Fruit fly (Drosophila melanogaster) whole organism, embryonic: ENCODE results near the gene Mtch.

Experiments
- Antp ChIP-seq: fragments of 200-800 bp; sonication (Bioruptor generic); optimal IDR thresholded peaks from 3 replicates; lab custom pipeline; 2016; ENCODE audit warnings: missing biosample characterization, missing genetic modification characterization
- Awh ChIP-seq: fragments of 200-800 bp; sonication (Bioruptor generic); IDR thresholded peaks from 2 replicates; pipeline ENCODE4, ENCODE4 v1.3.6; 2022; ENCODE audit warnings: missing biosample characterization, missing genetic modification characterization
- BEAF-32 ChIP-seq: fragments of 200-800 bp; sonication (Bioruptor generic); optimal IDR thresholded peaks from 3 replicates; lab custom pipeline; 2017; ENCODE audit warnings: missing biosample characterization, missing genetic modification characterization, mild to moderate bottlenecking, moderate library complexity, missing genetic modification reagents
- CG10431 ChIP-seq: fragments of 200-800 bp; sonication (Bioruptor generic); optimal IDR thresholded peaks from 3 replicates; lab custom pipeline; 2018; ENCODE audit warnings: missing biosample characterization, mild to moderate bottlenecking, missing genetic modification characterization
- CG11398 ChIP-seq: fragments of 200-800 bp; sonication (Bioruptor generic); optimal IDR thresholded peaks from 2 replicates; lab custom pipeline; 2016; ENCODE audit warnings: missing biosample characterization, missing genetic modification characterization
- CG12299 ChIP-seq: fragments of 200-800 bp; sonication (Bioruptor generic); optimal IDR thresholded peaks from 2 replicates; lab custom pipeline; 2018; ENCODE audit warnings: missing biosample characterization, mild to moderate bottlenecking, missing genetic modification characterization
- CG13287 ChIP-seq: fragments of 200-800 bp; sonication (Bioruptor generic); IDR thresholded peaks from 2 replicates; pipeline ENCODE4 v1.3.6; 2022; ENCODE audit warnings: missing biosample characterization, missing genetic modification characterization; ENCODE audit not compliant: partially characterized antibody
- CG13894 ChIP-seq: fragments of 200-800 bp; sonication (Bioruptor generic); optimal IDR thresholded peaks from 3 replicates; lab custom pipeline; 2018; ENCODE audit warnings: missing biosample characterization, mild to moderate bottlenecking, missing genetic modification characterization, moderate library complexity
- CG14710 ChIP-seq: fragments of 200-800 bp; sonication (Bioruptor generic); optimal IDR thresholded peaks from 3 replicates; lab custom pipeline; 2019; ENCODE audit warnings: missing biosample characterization, mild to moderate bottlenecking, missing genetic modification characterization, moderate library complexity
- CG14860 ChIP-seq: fragments of 200-800 bp; sonication (Bioruptor generic); IDR thresholded peaks from 3 replicates; pipeline ENCODE4 v1.3.6; 2022; ENCODE audit warnings: missing biosample characterization, missing genetic modification characterization; ENCODE audit not compliant: partially characterized antibody
- CG14965 ChIP-seq: fragments of 200-800 bp; sonication (Bioruptor generic); optimal IDR thresholded peaks from 2 replicates; lab custom pipeline; 2016; ENCODE audit warnings: missing biosample characterization, missing genetic modification characterization, borderline replicate concordance
- CG17359 ChIP-seq: fragments of 200-800 bp; sonication (Bioruptor generic); optimal IDR thresholded peaks from 3 replicates; lab custom pipeline; 2018; ENCODE audit warnings: missing biosample characterization, mild to moderate bottlenecking, missing genetic modification characterization, moderate library complexity
- CG17829 ChIP-seq: fragments of 200-800 bp; optimal IDR thresholded peaks from 2 replicates; lab custom pipeline; 2019; ENCODE audit warnings: missing biosample characterization, mild to moderate bottlenecking, missing genetic modification characterization, moderate library complexity
- CG18619 ChIP-seq: fragments of 200-800 bp; sonication (Bioruptor generic); optimal IDR thresholded peaks from 3 replicates; lab custom pipeline; 2017; ENCODE audit warnings: missing biosample characterization, mild to moderate bottlenecking, missing genetic modification characterization
- CG2120 ChIP-seq: fragments of 200-800 bp; sonication (Bioruptor generic); optimal IDR thresholded peaks from 3 replicates; lab custom pipeline; 2016; ENCODE audit warnings: missing biosample characterization, missing genetic modification characterization
- CG2199 ChIP-seq: fragments of 200-800 bp; sonication (Bioruptor generic); IDR thresholded peaks from 3 replicates; pipeline ENCODE4 v1.3.6; 2022; ENCODE audit warnings: missing biosample characterization, missing genetic modification characterization
- CG3065 ChIP-seq: fragments of 200-800 bp; sonication (Bioruptor generic); optimal IDR thresholded peaks from 2 replicates; lab custom pipeline; 2016; ENCODE audit warnings: missing biosample characterization, missing genetic modification characterization
- CG31388 ChIP-seq: fragments of 200-800 bp; sonication (Bioruptor generic); optimal IDR thresholded peaks from 2 replicates; lab custom pipeline; 2016; ENCODE audit warnings: missing biosample characterization, missing genetic modification characterization
- CG5953 ChIP-seq: fragments of 200-800 bp; sonication (Bioruptor generic); IDR thresholded peaks from 2 replicates; pipeline ENCODE4 v1.3.6; 2022; ENCODE audit warnings: missing biosample characterization, missing genetic modification characterization
- CG6813 ChIP-seq: fragments of 200-800 bp; sonication (Bioruptor generic); optimal IDR thresholded peaks from 2 replicates; lab custom pipeline; 2017; ENCODE audit warnings: missing biosample characterization, missing genetic modification characterization, mild to moderate bottlenecking, moderate library complexity, missing genetic modification reagents
- CG7372 ChIP-seq: fragments of 200-800 bp; sonication (Bioruptor generic); IDR thresholded peaks from 2 replicates; pipeline ENCODE4 v1.3.6; 2022; ENCODE audit warnings: missing biosample characterization, missing genetic modification characterization
- CG9932 ChIP-seq: fragments of 200-800 bp; sonication (Bioruptor generic); IDR thresholded peaks from 2 replicates; pipeline ENCODE4 v1.3.6; 2022; ENCODE audit warnings: missing biosample characterization, missing genetic modification characterization
- D ChIP-seq, 2 experiments: fragments of 200-800 bp in 1 of 2; fragments of >200 bp in 1 of 2; sonication (Bioruptor generic) in 1 of 2; optimal IDR thresholded peaks; 2 replicates in 1 of 2; 3 replicates in 1 of 2; lab custom pipeline; 2017; ENCODE audit warnings: mild to moderate bottlenecking in 1 of 2, missing biosample characterization in 1 of 2, missing genetic modification characterization in 1 of 2, missing genetic modification reagents in 1 of 2
- Dbx ChIP-seq: fragments of 200-800 bp; sonication (Bioruptor generic); IDR thresholded peaks from 3 replicates; pipeline ENCODE4 v1.3.6; 2022; ENCODE audit warnings: missing biosample characterization, missing genetic modification characterization
- Dll ChIP-seq: fragments of 200-800 bp; sonication (Bioruptor generic); IDR thresholded peaks from 4 replicates; pipeline ENCODE4 v1.3.6; 2022; ENCODE audit warnings: missing biosample characterization, missing genetic modification characterization; ENCODE audit not compliant: partially characterized antibody
- Dp ChIP-seq: fragments of 200-800 bp; sonication (Bioruptor generic); optimal IDR thresholded peaks from 2 replicates; lab custom pipeline; 2018; ENCODE audit warnings: missing biosample characterization, mild to moderate bottlenecking, missing genetic modification characterization, moderate library complexity
- E2f2 ChIP-seq: fragments of 200-800 bp; sonication (Bioruptor generic); IDR thresholded peaks from 2 replicates; pipeline ENCODE4 v1.3.6; 2022; ENCODE audit warnings: missing biosample characterization, missing genetic modification characterization
- H2.0 ChIP-seq: fragments of 200-800 bp; sonication (Bioruptor generic); IDR thresholded peaks from 2 replicates; pipeline ENCODE4 v1.3.6; 2022; ENCODE audit warnings: missing biosample characterization, missing genetic modification characterization
- HmgZ ChIP-seq: fragments of 200-800 bp; sonication (Bioruptor generic); optimal IDR thresholded peaks from 2 replicates; lab custom pipeline; 2018; ENCODE audit warnings: missing biosample characterization, mild to moderate bottlenecking, missing genetic modification characterization
- Hr3 ChIP-seq: fragments of 200-800 bp; sonication (Bioruptor generic); optimal IDR thresholded peaks from 3 replicates; lab custom pipeline; 2016; ENCODE audit warnings: missing biosample characterization, missing genetic modification characterization
- MESR4 ChIP-seq: fragments of 200-800 bp; sonication (Bioruptor generic); optimal IDR thresholded peaks from 2 replicates; lab custom pipeline; 2018; ENCODE audit warnings: missing biosample characterization, mild to moderate bottlenecking, missing genetic modification characterization, moderate library complexity
- Six4 ChIP-seq: fragments of 200-800 bp; sonication (Bioruptor generic); optimal IDR thresholded peaks from 2 replicates; lab custom pipeline; 2016; ENCODE audit warnings: missing biosample characterization, missing genetic modification characterization
- Trl ChIP-seq, 3 experiments: fragments of >200 bp in 2 of 3; fragments of 200-800 bp in 1 of 3; sonication (Bioruptor generic) in 1 of 3; optimal IDR thresholded peaks; 2 replicates in 1 of 3; 3 replicates in 2 of 3; lab custom pipeline; 2016 to 2017; ENCODE audit warnings: missing biosample characterization in 1 of 3, missing genetic modification characterization in 1 of 3
- Usf ChIP-seq: fragments of 200-800 bp; sonication (Bioruptor generic); optimal IDR thresholded peaks from 2 replicates; lab custom pipeline; 2017; ENCODE audit warnings: missing genotype, missing biosample characterization, missing genetic modification characterization
- bsh ChIP-seq, 2 experiments: fragments of 200-800 bp; sonication (Bioruptor generic); optimal IDR thresholded peaks; 2 replicates each; lab custom pipeline; 2017 to 2018; ENCODE audit warnings: mild to moderate bottlenecking in 2 of 2, missing biosample characterization in 2 of 2, missing genetic modification characterization in 2 of 2, moderate library complexity in 1 of 2
- dimm ChIP-seq: fragments of 200-800 bp; sonication (Bioruptor generic); IDR thresholded peaks from 2 replicates; pipeline ENCODE4 v1.3.6; 2022; ENCODE audit warnings: missing biosample characterization, missing genetic modification characterization
- maf-S ChIP-seq: fragments of 200-800 bp; sonication (Bioruptor generic); optimal IDR thresholded peaks from 2 replicates; lab custom pipeline; 2016; ENCODE audit warnings: missing biosample characterization, missing genetic modification characterization
- mirr ChIP-seq: fragments of 200-800 bp; sonication (Bioruptor generic); optimal IDR thresholded peaks from 3 replicates; lab custom pipeline; 2018; ENCODE audit warnings: missing biosample characterization, mild to moderate bottlenecking, missing genetic modification characterization
- nau ChIP-seq: fragments of 200-800 bp; sonication (Bioruptor generic); optimal IDR thresholded peaks from 3 replicates; lab custom pipeline; 2017; ENCODE audit warnings: missing biosample characterization, mild to moderate bottlenecking, missing genetic modification characterization, missing genetic modification reagents
- oc ChIP-seq: fragments of 200-800 bp; sonication (Bioruptor generic); optimal IDR thresholded peaks from 2 replicates; lab custom pipeline; 2018; ENCODE audit warnings: missing biosample characterization, mild to moderate bottlenecking, missing genetic modification characterization, moderate library complexity
- otp ChIP-seq: fragments of 200-800 bp; sonication (Bioruptor generic); IDR thresholded peaks from 3 replicates; pipeline ENCODE4, ENCODE4 v1.3.6; 2022; ENCODE audit warnings: missing biosample characterization, missing genetic modification characterization
- pnt ChIP-seq: fragments of 200-800 bp; sonication (Bioruptor generic); optimal IDR thresholded peaks from 3 replicates; lab custom pipeline; 2016; ENCODE audit warnings: missing biosample characterization, missing genetic modification characterization
- row ChIP-seq: fragments of 200-800 bp; sonication (Bioruptor generic); IDR thresholded peaks from 3 replicates; pipeline ENCODE4 v1.3.6; 2022; ENCODE audit warnings: missing biosample characterization, missing genetic modification characterization
- slbo ChIP-seq: fragments of 200-800 bp; sonication (Bioruptor generic); IDR thresholded peaks from 2 replicates; pipeline ENCODE4 v1.3.6; 2022; ENCODE audit warnings: missing biosample characterization, missing genetic modification characterization
- stwl ChIP-seq: fragments of 200-800 bp; sonication (Bioruptor generic); optimal IDR thresholded peaks from 3 replicates; lab custom pipeline; 2018; ENCODE audit warnings: missing biosample characterization, mild to moderate bottlenecking, missing genetic modification characterization, moderate library complexity
- trem ChIP-seq: fragments of 200-800 bp; optimal IDR thresholded peaks from 3 replicates; lab custom pipeline; 2019; ENCODE audit warnings: missing biosample characterization, mild to moderate bottlenecking, missing genetic modification characterization, moderate library complexity
- unpg ChIP-seq: fragments of 200-800 bp; sonication (Bioruptor generic); optimal IDR thresholded peaks from 3 replicates; lab custom pipeline; 2018; ENCODE audit warnings: missing biosample characterization, mild to moderate bottlenecking, missing genetic modification characterization, moderate library complexity

Mtch gene

dm6 chr3L:203536-204135 is 19.2 kb downstream of the Mtch start, which contains the start of gene NitFhit (continued):
- no peak for TF ChIP-seq CG17829 (tag; lab: Kevin White, UChicago)
- peak; percentile 46 for TF ChIP-seq MESR4 (GFP tag; lab: Kevin White, UChicago)
- TF ChIP-seq D (optimal IDR thresholded peaks at IDR 0.05; lab: Kevin White, UChicago), result no peak
- TF ChIP-seq D (GFP tag; optimal IDR thresholded peaks at IDR 0.05; lab: Kevin White, UChicago), result no peak
- peak; percentile 34 for TF ChIP-seq HmgZ
- TF ChIP-seq Six4, result no peak
- TF ChIP-seq pnt, result no peak
- peak in 1 of 2 experiments; percentile 18 for TF ChIP-seq Trl (optimal IDR thresholded peaks at IDR 0.05; lab: Kevin White, UChicago)
- TF ChIP-seq Trl (GFP tag; optimal IDR thresholded peaks at IDR 0.05; lab: Kevin White, UChicago), result no peak
- no peak for TF ChIP-seq Dbx (GFP tag; lab: Robert Waterston, UW)
- TF ChIP-seq mirr (GFP tag; lab: Kevin White, UChicago), result peak; percentile 10
- no peak for TF ChIP-seq CG11398 (GFP tag; lab: Kevin White, UChicago)
- peak; percentile 6 for TF ChIP-seq BEAF-32 (GFP tag; lab: Kevin White, UChicago)
- peak; percentile 15 for TF ChIP-seq CG2120 (GFP tag; lab: Kevin White, UChicago)
- TF ChIP-seq CG17359 (tag; lab: Kevin White, UChicago), result no peak
- peak in 1 of 2 experiments; percentile 21 for TF ChIP-seq bsh (GFP tag; optimal IDR thresholded peaks at IDR 0.05; lab: Kevin White, UChicago)
- TF ChIP-seq CG18619 (GFP tag; lab: Kevin White, UChicago), result no peak
- TF ChIP-seq row (GFP tag; lab: Robert Waterston, UW), result peak; percentile 48; the same call in 1 of the 3 replicates
- peak; percentile 31 for TF ChIP-seq stwl (tag; lab: Kevin White, UChicago)
- TF ChIP-seq H2.0 (GFP tag; lab: Robert Waterston, UW), result no peak
- TF ChIP-seq CG7372 (GFP tag; lab: Robert Waterston, UW), result no peak
- TF ChIP-seq E2f2 (GFP tag; lab: Robert Waterston, UW), result peak; percentile 54
- TF ChIP-seq slbo (GFP tag; lab: Robert Waterston, UW), result 0 out of 2 replicates have a peak, but pooled peaks have one; percentile 4
- no peak for TF ChIP-seq nau
- no peak for TF ChIP-seq CG3065 (GFP tag; lab: Kevin White, UChicago)
- TF ChIP-seq otp (GFP tag; lab: Robert Waterston, UW), result no peak
- TF ChIP-seq, all 482 proteins: peak for 40

dm6 chr3L:205723-206284 is 21.4 kb downstream of the Mtch start, which contains the start of the genes Gk1 and CG13876:
TSS of gene Gk1 (minus strand) at chr3L:205844.
TSS of gene CG13876 (plus strand) at chr3L:206134.
- TF ChIP-seq CG14710 (peak; percentile 100), CG14965 (GFP tag; lab: Kevin White, UChicago) (no peak), CG13894 (tag; lab: Kevin White, UChicago) (peak; percentile 98), Usf (GFP tag; lab: Kevin White, UChicago) (peak; percentile 78), CG13287 (GFP tag; lab: Robert Waterston, UW) (peak; percentile 34; the same call in 1 of the 2 replicates), dimm (peak; percentile 82), CG31388 (GFP tag; lab: Kevin White, UChicago) (peak; percentile 59), CG5953 (GFP tag; lab: Robert Waterston, UW) (peak; percentile 85), oc (tag; lab: Kevin White, UChicago) (peak; percentile 95), CG12299 (tag; lab: Kevin White, UChicago) (peak; percentile 98), CG9932 (GFP tag; lab: Robert Waterston, UW) (peak; percentile 91), Awh (GFP tag; lab: Robert Waterston, UW) (peak; percentile 95), otp (GFP tag; lab: Robert Waterston, UW) (peak; percentile 87), maf-S (GFP tag; lab: Kevin White, UChicago) (peak; percentile 28), CG10431 (peak; percentile 86), CG6813 (GFP tag; lab: Kevin White, UChicago) (peak; percentile 95), CG2199 (GFP tag; lab: Robert Waterston, UW) (peak; percentile 94), Dp (GFP tag; lab: Kevin White, UChicago) (peak; percentile 33), Hr3 (GFP tag; lab: Kevin White, UChicago) (peak; percentile 85), trem (tag; lab: Kevin White, UChicago) (peak; percentile 93), CG14860 (GFP tag; lab: Robert Waterston, UW) (no peak), unpg (peak; percentile 98), Six4 (peak; percentile 86), Antp (GFP tag; lab: Kevin White, UChicago) (no peak), Dll (GFP tag; lab: Robert Waterston, UW) (no peak)
